Worm (Caenorhabditis elegans): ENCODE results near the gene dnj-20.

DNA sequence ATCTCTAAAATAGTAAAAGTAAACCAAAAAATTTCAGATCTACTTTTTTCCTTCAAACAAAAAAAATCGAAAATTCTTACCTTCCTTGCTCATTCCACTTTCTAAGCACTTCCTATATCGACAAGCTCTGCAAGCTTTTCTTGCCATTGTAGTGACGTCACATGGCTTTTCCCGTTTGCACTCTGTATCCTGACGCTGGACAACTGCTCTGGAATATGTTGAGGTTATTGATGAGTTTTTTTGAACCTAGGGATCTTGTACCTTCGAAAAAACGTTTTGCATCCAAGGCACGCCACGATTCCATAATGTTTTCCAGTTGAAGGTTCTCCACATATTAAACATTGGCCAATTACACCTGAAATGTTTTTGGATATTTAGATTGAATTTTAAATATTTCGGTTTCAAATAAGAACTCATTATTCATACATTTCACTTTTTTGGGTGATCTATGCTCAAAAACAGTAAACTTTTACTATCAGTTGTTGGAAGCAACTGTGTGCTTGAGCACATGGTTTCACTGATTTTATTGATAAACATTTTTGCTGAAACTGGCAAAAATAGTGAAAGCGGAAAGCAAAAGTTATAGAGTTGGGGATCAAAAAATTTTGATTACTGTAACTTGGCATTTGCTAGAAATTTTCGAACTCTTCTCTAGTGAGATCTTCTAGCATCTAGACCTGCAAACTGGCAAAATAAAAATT lies 23.8 kb downstream of the dnj-20 start:
- TF ChIP-seq snpc-4 (tag; optimal IDR thresholded peaks at IDR 0.05) = no peak
- TF ChIP-seq ama-1 (optimal IDR thresholded peaks at IDR 0.05) = no peak
- no peak for TF ChIP-seq pax-3 (tag; optimal IDR thresholded peaks at IDR 0.05)
- no peak for TF ChIP-seq C34B4.2 (tag; optimal IDR thresholded peaks at IDR 0.05)
- no peak for TF ChIP-seq efl-3 (GFP tag; optimal IDR thresholded peaks at IDR 0.05)
- TF ChIP-seq mab-9 (GFP tag; IDR thresholded peaks at IDR 0.05) = no peak
- no peak for TF ChIP-seq Y116A8C.19 (tag; optimal IDR thresholded peaks at IDR 0.05; ENCODE audit: borderline replicate concordance)
- no peak for TF ChIP-seq lir-3 (tag; optimal IDR thresholded peaks at IDR 0.05; ENCODE audit: poor library complexity)
- no peak for TF ChIP-seq lin-13 (GFP tag; optimal IDR thresholded peaks at IDR 0.05)
- no peak for TF ChIP-seq fkh-4 (tag; optimal IDR thresholded peaks at IDR 0.05; ENCODE audit: borderline replicate concordance)
- no peak for TF ChIP-seq elt-3 (tag; optimal IDR thresholded peaks at IDR 0.05)
- no peak for TF ChIP-seq pqm-1 (tag; optimal IDR thresholded peaks at IDR 0.05)

All from whole organism, L1 larva.